Worm (Caenorhabditis elegans): ENCODE data around the gene srm-4.

- no peak for TF ChIP-seq W03F9.2 (tag; optimal IDR thresholded peaks at IDR 0.05)
- no peak for TF ChIP-seq him-1 (tag; optimal IDR thresholded peaks at IDR 0.05)
- no peak for TF ChIP-seq dao-5 (tag; optimal IDR thresholded peaks at IDR 0.05)
These were observed 33.6 kb upstream of the srm-4 start, which contains the start of the genes spig-3 and F14D7.12 for ce11 chrV:14299569-14300064.
